Worm (Caenorhabditis elegans): ENCODE data around the gene F44E7.3.

F44E7.3 gene

DNA sequence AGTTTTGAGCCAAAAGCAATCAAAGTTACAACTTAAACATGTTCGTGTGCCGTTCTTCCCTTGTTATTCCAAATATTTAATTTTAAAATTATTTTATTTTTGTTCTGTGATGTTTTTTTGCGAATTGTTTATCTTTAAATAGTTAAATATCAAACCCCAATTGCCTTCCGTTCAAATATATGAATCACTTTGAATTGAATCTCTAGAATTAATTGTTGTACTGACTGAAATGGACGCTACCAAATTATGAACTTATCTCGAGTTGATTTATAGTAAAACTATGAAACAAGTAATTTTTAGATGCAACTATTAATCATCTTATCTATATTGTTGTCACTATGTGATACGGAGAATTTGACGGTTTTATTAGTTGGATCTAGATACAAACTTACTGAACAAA, 20.3 kb downstream of the F44E7.3 start, which contains the start of gene ZC250.2:
Gene ZC250.2 (plus strand): TSS at position 301 of the 400 bp plus-strand sequence.
- no peak for TF ChIP-seq ama-1 (optimal IDR thresholded peaks at IDR 0.05)
- no peak for TF ChIP-seq ceh-16 (tag; optimal IDR thresholded peaks at IDR 0.05)
- no peak for TF ChIP-seq ztf-11 (tag; optimal IDR thresholded peaks at IDR 0.05)
- no peak for TF ChIP-seq ceh-82 (tag; optimal IDR thresholded peaks at IDR 0.05)
- TF ChIP-seq egl-27 (tag; optimal IDR thresholded peaks at IDR 0.05) = no peak
- TF ChIP-seq dmd-4 (tag; optimal IDR thresholded peaks at IDR 0.05) = no peak
- TF ChIP-seq unc-55 (GFP tag; optimal IDR thresholded peaks at IDR 0.05) = no peak
- TF ChIP-seq C34F6.9 (tag; optimal IDR thresholded peaks at IDR 0.05) = no peak
- TF ChIP-seq elt-3 (tag; optimal IDR thresholded peaks at IDR 0.05) = no peak
- no peak for TF ChIP-seq nhr-10 (tag; optimal IDR thresholded peaks at IDR 0.05)

- no peak for TF ChIP-seq unc-55 (GFP tag; optimal IDR thresholded peaks at IDR 0.05)
- no peak for TF ChIP-seq ztf-1 (GFP tag; conservative IDR thresholded peaks at IDR 0.05)
- no peak for TF ChIP-seq F13H6.1 (tag; optimal IDR thresholded peaks at IDR 0.05)
- TF ChIP-seq nhr-10 (tag; optimal IDR thresholded peaks at IDR 0.05) = no peak
- TF ChIP-seq sem-4 (tag; optimal IDR thresholded peaks at IDR 0.05) = no peak
- TF ChIP-seq ztf-4 (tag; optimal IDR thresholded peaks at IDR 0.05) = no peak
- TF ChIP-seq nhr-77 (tag; optimal IDR thresholded peaks at IDR 0.05) = no peak
- TF ChIP-seq R02D3.7 (tag; optimal IDR thresholded peaks at IDR 0.05) = no peak
Observed at ce11 chrV:5798132-5798531, 26.4 kb downstream of the F44E7.3 start, which contains the start of gene nstp-3. nstp-3 (minus strand) TSS chrV:5798232.

ce11 chrV:5799373-5799772, 27.6 kb downstream of the F44E7.3 start, which contains the start of gene cyn-17:
cyn-17 (plus strand) TSS chrV:5799673.
- TF ChIP-seq lin-11 (tag; optimal IDR thresholded peaks at IDR 0.05) (no peak), gmeb-1 (tag; optimal IDR thresholded peaks at IDR 0.05) (no peak), nhr-10 (tag; optimal IDR thresholded peaks at IDR 0.05) (no peak), unc-55 (GFP tag; optimal IDR thresholded peaks at IDR 0.05) (no peak), R02D3.7 (tag; optimal IDR thresholded peaks at IDR 0.05) (no peak), skn-1 (tag; optimal IDR thresholded peaks at IDR 0.05) (no peak), snpc-4 (tag; optimal IDR thresholded peaks at IDR 0.05) (no peak), mdl-1 (tag; optimal IDR thresholded peaks at IDR 0.05) (no peak), sma-9 (GFP tag; optimal IDR thresholded peaks at IDR 0.05) (no peak), sma-9 (tag; optimal IDR thresholded peaks at IDR 0.05) (no peak), nhr-23 (tag; optimal IDR thresholded peaks at IDR 0.05) (no peak), ztf-1 (GFP tag; conservative IDR thresholded peaks at IDR 0.05) (no peak), ceh-16 (tag; optimal IDR thresholded peaks at IDR 0.05) (no peak), alr-1 (tag; optimal IDR thresholded peaks at IDR 0.05) (no peak), nhr-21 (tag; optimal IDR thresholded peaks at IDR 0.05) (no peak), fos-1 (tag; optimal IDR thresholded peaks at IDR 0.05) (no peak), ceh-82 (tag; optimal IDR thresholded peaks at IDR 0.05) (no peak)

ce11 chrV:5805467-5805866, 33.7 kb downstream of the F44E7.3 start, which contains the start of gene ZC250.5:
ZC250.5 (plus strand) TSS chrV:5805767.
- no peak for TF ChIP-seq nhr-25 (tag; optimal IDR thresholded peaks at IDR 0.05)
- no peak for TF ChIP-seq ama-1 (optimal IDR thresholded peaks at IDR 0.05)
- TF ChIP-seq alr-1 (tag; optimal IDR thresholded peaks at IDR 0.05) = no peak
- no peak for TF ChIP-seq sem-4 (tag; optimal IDR thresholded peaks at IDR 0.05)
- no peak for TF ChIP-seq nhr-77 (tag; optimal IDR thresholded peaks at IDR 0.05)
- no peak for TF ChIP-seq ztf-4 (tag; optimal IDR thresholded peaks at IDR 0.05)
- TF ChIP-seq ztf-11 (tag; optimal IDR thresholded peaks at IDR 0.05) = no peak
- TF ChIP-seq ZK546.5 (tag; optimal IDR thresholded peaks at IDR 0.05) = no peak
- TF ChIP-seq mdl-1 (tag; optimal IDR thresholded peaks at IDR 0.05) = no peak

ce11 chrV:5813060-5813659, 41.4 kb downstream of the F44E7.3 start, which contains the start of gene ZC250.4:
ZC250.4 (minus strand) TSS chrV:5813137.
- TF ChIP-seq sma-9 (GFP tag; optimal IDR thresholded peaks at IDR 0.05) (peak; percentile 2), sma-9 (tag; optimal IDR thresholded peaks at IDR 0.05) (no peak), sem-4 (tag; optimal IDR thresholded peaks at IDR 0.05) (no peak), nhr-25 (tag; optimal IDR thresholded peaks at IDR 0.05) (peak; percentile 67), F13H6.1 (tag; optimal IDR thresholded peaks at IDR 0.05) (peak; percentile 41), unc-39 (tag; optimal IDR thresholded peaks at IDR 0.05) (no peak), mbf-1 (tag; optimal IDR thresholded peaks at IDR 0.05) (no peak)

- no peak for TF ChIP-seq sma-3 (GFP tag; optimal IDR thresholded peaks at IDR 0.05)
- TF ChIP-seq elt-1 (tag; optimal IDR thresholded peaks at IDR 0.05) = no peak
- no peak for TF ChIP-seq nhr-6 (tag; optimal IDR thresholded peaks at IDR 0.05)
- no peak for TF ChIP-seq nhr-10 (tag; optimal IDR thresholded peaks at IDR 0.05)
- peak; percentile 5 for TF ChIP-seq crh-2 (tag; optimal IDR thresholded peaks at IDR 0.05)
- TF ChIP-seq lsy-2 (tag; optimal IDR thresholded peaks at IDR 0.05) = no peak
- TF ChIP-seq fos-1 (tag; optimal IDR thresholded peaks at IDR 0.05) = peak; percentile 63
- no peak for TF ChIP-seq mdl-1 (tag; optimal IDR thresholded peaks at IDR 0.05)
- no peak for TF ChIP-seq sem-4 (tag; optimal IDR thresholded peaks at IDR 0.05)
- no peak for TF ChIP-seq unc-55 (GFP tag; optimal IDR thresholded peaks at IDR 0.05)
- no peak for TF ChIP-seq zag-1 (tag; optimal IDR thresholded peaks at IDR 0.05)
- TF ChIP-seq gmeb-1 (tag; optimal IDR thresholded peaks at IDR 0.05) = no peak
- no peak for TF ChIP-seq dmd-4 (tag; optimal IDR thresholded peaks at IDR 0.05)
- peak; percentile 57 for TF ChIP-seq sma-9 (GFP tag; optimal IDR thresholded peaks at IDR 0.05)
- TF ChIP-seq sma-9 (tag; optimal IDR thresholded peaks at IDR 0.05) = no peak
Observed at ce11 chrV:5816470-5817061, 44.8 kb downstream of the F44E7.3 start.

Data from whole organism, L2 larva.